Worm (Caenorhabditis elegans): ENCODE data around the gene C01C10.2.

Gene C01C10.2

ce11 chrX:7446485-7446884, 8.6 kb upstream of the C01C10.2 start:
- TF ChIP-seq unc-62 (GFP tag; optimal IDR thresholded peaks at IDR 0.05 in 1 of 2) (no peak), unc-62 (tag; optimal IDR thresholded peaks at IDR 0.05) (no peak), F37D6.2 (tag; optimal IDR thresholded peaks at IDR 0.05) (no peak), php-3 (GFP tag; IDR thresholded peaks at IDR 0.05) (no peak), attf-4 (tag; optimal IDR thresholded peaks at IDR 0.05) (no peak), daf-12 (tag; optimal IDR thresholded peaks at IDR 0.05) (no peak), madf-5 (GFP tag; IDR thresholded peaks at IDR 0.05) (no peak), snpc-4 (tag; optimal IDR thresholded peaks at IDR 0.05) (no peak), T20F7.1 (GFP tag; optimal IDR thresholded peaks at IDR 0.05) (no peak), nhr-28 (tag; optimal IDR thresholded peaks at IDR 0.05) (peak; percentile 2), unc-39 (tag; optimal IDR thresholded peaks at IDR 0.05) (no peak), nhr-42 (GFP tag; IDR thresholded peaks at IDR 0.05) (no peak), mxl-2 (GFP tag; conservative IDR thresholded peaks at IDR 0.05) (peak; percentile 97), madf-9 (GFP tag; conservative IDR thresholded peaks at IDR 0.05) (no peak)

- TF ChIP-seq dve-1 (tag; optimal IDR thresholded peaks at IDR 0.05; ENCODE audit: insufficient read depth) (peak; percentile 8), daf-12 (tag; optimal IDR thresholded peaks at IDR 0.05) (no peak), nhr-42 (GFP tag; IDR thresholded peaks at IDR 0.05) (no peak), ZK337.2 (GFP tag; IDR thresholded peaks at IDR 0.05) (no peak), hif-1 (tag; optimal IDR thresholded peaks at IDR 0.05) (peak; percentile 91 to 94), nhr-48 (tag; optimal IDR thresholded peaks at IDR 0.05) (peak; percentile 32), mep-1 (tag; optimal IDR thresholded peaks at IDR 0.05) (no peak), snpc-4 (tag; optimal IDR thresholded peaks at IDR 0.05) (no peak), php-3 (GFP tag; IDR thresholded peaks at IDR 0.05) (0 out of 2 replicates have a peak, but pooled peaks have one; percentile 30), Y48G9A.11 (GFP tag; IDR thresholded peaks at IDR 0.05) (no peak), Y5F2A.4 (GFP tag; optimal IDR thresholded peaks at IDR 0.05) (no peak), set-16 (GFP tag; IDR thresholded peaks at IDR 0.05) (no peak), ZK546.5 (tag; optimal IDR thresholded peaks at IDR 0.05) (no peak), zip-2 (tag; optimal IDR thresholded peaks at IDR 0.05) (no peak), unc-130 (GFP tag; optimal IDR thresholded peaks at IDR 0.05) (no peak), zfp-3 (GFP tag; conservative IDR thresholded peaks at IDR 0.05) (no peak), R02D3.7 (tag; optimal IDR thresholded peaks at IDR 0.05) (no peak), lim-7 (GFP tag; IDR thresholded peaks at IDR 0.05) (no peak), aha-1 (tag) (no peak), pha-4 (GFP tag; IDR thresholded peaks at IDR 0.05) (no peak), pha-4 (tag; optimal IDR thresholded peaks at IDR 0.05) (no peak), zag-1 (tag; optimal IDR thresholded peaks at IDR 0.05) (no peak), spr-3 (GFP tag; optimal IDR thresholded peaks at IDR 0.05) (no peak), gei-8 (GFP tag; optimal IDR thresholded peaks at IDR 0.05) (no peak), ztf-11 (tag; optimal IDR thresholded peaks at IDR 0.05) (no peak), arid-1 (GFP tag; conservative IDR thresholded peaks at IDR 0.05) (no peak), lin-1 (GFP tag; IDR thresholded peaks at IDR 0.05) (no peak), daf-8 (GFP tag; IDR thresholded peaks at IDR 0.05) (no peak), vab-7 (GFP tag; IDR thresholded peaks at IDR 0.05) (no peak), aly-2 (tag; optimal IDR thresholded peaks at IDR 0.05) (no peak), dmd-6 (GFP tag; IDR thresholded peaks at IDR 0.05) (peak; percentile 89), ceh-44 (GFP tag; IDR thresholded peaks at IDR 0.05) (no peak), lin-15B (tag; optimal IDR thresholded peaks at IDR 0.05) (no peak), skn-1 (tag; optimal IDR thresholded peaks at IDR 0.05) (no peak), dpl-1 (GFP tag; optimal IDR thresholded peaks at IDR 0.05) (no peak), duxl-1 (tag; optimal IDR thresholded peaks at IDR 0.05; ENCODE audit: poor library complexity) (no peak), tra-1 (GFP tag; IDR thresholded peaks at IDR 0.05) (peak; percentile 68; the same call in 1 of the 2 replicates), mdl-1 (tag; optimal IDR thresholded peaks at IDR 0.05) (no peak), nhr-102 (tag; optimal IDR thresholded peaks at IDR 0.05) (no peak), lsy-2 (tag; optimal IDR thresholded peaks at IDR 0.05) (no peak), rbr-2 (tag; optimal IDR thresholded peaks at IDR 0.05) (no peak), hlh-11 (tag; optimal IDR thresholded peaks at IDR 0.05) (peak; percentile 78)
Measured at ce11 chrX:7445734-7446133, 7.8 kb upstream of the C01C10.2 start.

Measured in whole organism, L4 larva.